Worm (Caenorhabditis elegans) whole organism, late embryonic: Measurements from ENCODE around the gene mrp-1.

Source experiments
- ceh-2 ChIP-seq: sonication (generic microtip); optimal IDR thresholded peaks from 2 replicates; lab custom pipeline; 2016; ENCODE audit warnings: missing genotype, missing genetic modification characterization, missing compliant biosample characterization
- ceh-30 ChIP-seq: fragments of 150-350 bp; optimal IDR thresholded peaks from 2 replicates; lab custom pipeline; 2014; ENCODE audit warnings: missing biosample characterization, missing genetic modification characterization
- ceh-48 ChIP-seq: sonication (generic microtip); optimal IDR thresholded peaks from 2 replicates; lab custom pipeline; 2016; ENCODE audit warnings: missing genetic modification characterization, inconsistent platforms, missing compliant biosample characterization
- elt-2 ChIP-seq: sonication (generic microtip); optimal IDR thresholded peaks from 2 replicates; lab custom pipeline; 2016; ENCODE audit warnings: missing genetic modification reagents, missing genetic modification characterization, missing compliant biosample characterization
- ets-4 ChIP-seq: sonication (generic microtip); optimal IDR thresholded peaks from 2 replicates; lab custom pipeline; 2016; ENCODE audit warnings: missing genetic modification characterization, missing compliant biosample characterization
- fkh-10 ChIP-seq: fragments of 150-350 bp; optimal IDR thresholded peaks from 2 replicates; lab custom pipeline; 2014; ENCODE audit warnings: missing biosample characterization, missing genetic modification reagents, missing genetic modification characterization
- lin-11 ChIP-seq: fragments of 200-800 bp; sonication (Bioruptor generic); optimal IDR thresholded peaks from 2 replicates; lab custom pipeline; 2018; ENCODE audit warnings: mild to moderate bottlenecking, missing genetic modification characterization, missing compliant biosample characterization
- nhr-11 ChIP-seq: fragments of 150-350 bp; optimal IDR thresholded peaks from 2 replicates; lab custom pipeline; 2014; ENCODE audit warnings: missing biosample characterization, missing genetic modification characterization
- nhr-232 ChIP-seq: sonication (generic microtip); optimal IDR thresholded peaks from 2 replicates; lab custom pipeline; 2016; ENCODE audit warnings: missing genetic modification characterization, missing compliant biosample characterization
- pha-4 ChIP-seq: fragments of 150-350 bp; optimal IDR thresholded peaks from 2 replicates; lab custom pipeline; 2018; ENCODE audit warnings: missing biosample characterization, missing genetic modification reagents, missing genetic modification characterization
- pqm-1 ChIP-seq: sonication (generic microtip); optimal IDR thresholded peaks from 2 replicates; lab custom pipeline; 2016; ENCODE audit warnings: missing genetic modification characterization, missing compliant biosample characterization
- ref-2 ChIP-seq: sonication (generic microtip); optimal IDR thresholded peaks from 2 replicates; lab custom pipeline; 2016; ENCODE audit warnings: missing genetic modification characterization, missing compliant biosample characterization

DNA sequence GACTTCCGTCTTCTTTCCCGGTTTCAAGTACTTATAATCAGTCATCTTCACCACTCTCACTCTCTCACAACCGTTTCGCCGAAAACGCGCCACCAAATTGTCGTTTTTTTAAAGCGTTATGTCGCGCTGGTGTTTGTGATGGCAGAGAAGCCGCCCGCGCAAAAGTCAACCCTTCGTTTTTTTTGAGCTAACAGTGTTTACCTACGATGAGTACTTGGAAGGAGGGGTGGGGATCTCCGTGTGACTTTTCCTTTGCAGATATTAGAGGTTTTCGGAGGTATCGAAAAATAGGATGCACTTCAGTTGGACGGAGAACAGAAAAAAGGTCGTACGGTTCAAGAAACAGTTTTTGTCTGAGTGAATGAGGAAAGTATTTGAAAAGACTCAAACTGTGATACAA lies 30.0 kb upstream of the mrp-1 start:
- no peak for TF ChIP-seq lin-11 (tag; lab: Kevin White, UChicago)
- TF ChIP-seq ceh-2 (tag; lab: Kevin White, UChicago), result no peak
- TF ChIP-seq ref-2 (tag; lab: Kevin White, UChicago), result no peak
- TF ChIP-seq nhr-232 (tag; lab: Kevin White, UChicago), result no peak
- no peak for TF ChIP-seq pqm-1
- TF ChIP-seq ets-4 (tag; lab: Kevin White, UChicago), result no peak
- TF ChIP-seq pha-4, result no peak
- TF ChIP-seq nhr-11 (tag; lab: Kevin White, UChicago), result no peak
- no peak for TF ChIP-seq elt-2 (tag; lab: Kevin White, UChicago)
- TF ChIP-seq fkh-10 (GFP tag; lab: Kevin White, UChicago), result no peak
- no peak for TF ChIP-seq ceh-48 (tag; lab: Kevin White, UChicago)
- TF ChIP-seq ceh-30 (tag; lab: Kevin White, UChicago), result no peak
